Fruit fly (Drosophila melanogaster) whole organism, adult: ENCODE data around the gene Iml1.

Experiments used
- CG12768 ChIP-seq: fragments of 200-800 bp; sonication (Bioruptor generic); optimal IDR thresholded peaks from 2 replicates; lab custom pipeline; 2017; ENCODE audit warnings: missing biosample characterization, missing genetic modification characterization, mild to moderate bottlenecking, moderate library complexity, missing genetic modification reagents
- CG5204 ChIP-seq: fragments of 200-800 bp; sonication (Bioruptor generic); optimal IDR thresholded peaks from 2 replicates; lab custom pipeline; 2016; ENCODE audit warnings: missing biosample characterization, missing genetic modification characterization
- CG7045 ChIP-seq: fragments of 200-800 bp; sonication (Bioruptor generic); optimal IDR thresholded peaks from 2 replicates; lab custom pipeline; 2017; ENCODE audit warnings: missing biosample characterization, mild to moderate bottlenecking, missing genetic modification characterization
- CG7101 ChIP-seq: fragments of 200-800 bp; sonication (Bioruptor generic); optimal IDR thresholded peaks from 2 replicates; lab custom pipeline; 2018; ENCODE audit warnings: missing biosample characterization, mild to moderate bottlenecking, missing genetic modification characterization, moderate library complexity
- kay ChIP-seq: fragments of 200-800 bp; sonication (Bioruptor generic); peaks from one replicate; lab custom pipeline; 2016; ENCODE audit warnings: missing biosample characterization, missing genetic modification characterization, borderline replicate concordance

DNA sequence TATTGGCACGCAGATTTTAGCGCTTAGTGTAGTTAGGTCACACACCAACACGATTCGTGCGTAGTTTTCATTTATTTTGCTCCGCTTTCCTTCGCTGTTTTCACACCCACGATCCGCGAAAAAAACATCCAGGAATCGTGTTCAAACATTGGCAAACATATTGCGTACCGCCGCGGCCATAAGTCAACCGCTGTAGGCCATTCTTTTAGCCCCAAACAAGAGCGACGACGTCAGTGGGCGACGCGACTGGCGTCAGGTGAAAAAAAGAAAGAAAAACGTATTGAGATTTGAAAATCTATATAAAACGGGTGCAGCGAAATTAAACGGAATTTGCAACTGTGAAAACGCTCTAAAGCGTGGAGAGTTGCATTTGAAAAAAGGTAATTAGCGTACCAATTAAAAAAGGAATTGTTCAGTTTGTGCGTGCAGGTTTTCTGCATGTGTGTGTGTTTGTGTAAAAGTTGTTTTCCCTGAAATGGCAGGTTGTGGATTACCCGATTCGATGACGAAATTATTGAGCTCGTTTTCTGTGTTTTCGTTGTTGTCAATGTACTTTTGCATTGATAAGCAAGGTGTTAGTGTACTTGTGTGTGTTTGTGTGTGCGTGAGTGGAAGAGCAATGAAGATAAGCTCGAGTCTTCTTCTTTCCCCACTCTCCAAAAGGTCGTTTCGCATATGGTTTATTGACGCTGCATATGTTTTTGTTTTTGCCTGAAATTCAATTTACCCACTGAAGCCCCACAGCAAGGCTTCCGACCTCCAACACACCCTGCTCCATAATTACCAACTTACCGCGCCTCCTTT, 35.5 kb upstream of the Iml1 start, which contains the start of gene Tmep:
- TF ChIP-seq CG5204, result no peak
- TF ChIP-seq CG12768 (GFP tag; lab: Kevin White, UChicago), result no peak
- no peak for TF ChIP-seq kay (GFP tag; lab: Kevin White, UChicago)
- no peak for TF ChIP-seq CG7101
- no peak for TF ChIP-seq CG7045
